Worm (Caenorhabditis elegans) whole organism, early embryonic: ENCODE measurements around the gene his-60.
A peak's percentile ranks its signal among the peaks of the same experiment; 100 is the strongest.

Experiments used
- B0310.2 ChIP-seq: sonication (generic microtip); optimal IDR thresholded peaks from 2 replicates; lab custom pipeline; 2016; ENCODE audit warnings: mild to moderate bottlenecking, missing genetic modification characterization, missing compliant biosample characterization
- F13C5.2 ChIP-seq: sonication (generic microtip); optimal IDR thresholded peaks from 2 replicates; lab custom pipeline; 2017; ENCODE audit warnings: mild to moderate bottlenecking, missing genetic modification characterization, inconsistent platforms, missing compliant biosample characterization
- aly-1 ChIP-seq: sonication (generic microtip); optimal IDR thresholded peaks from 2 replicates; lab custom pipeline; 2016; ENCODE audit warnings: missing genetic modification characterization, missing compliant biosample characterization
- ama-1 ChIP-seq: fragments of 150-350 bp; optimal IDR thresholded peaks from 2 replicates; lab custom pipeline; 2014
- ceh-13 ChIP-seq: fragments of 200-800 bp; sonication (Bioruptor generic); optimal IDR thresholded peaks from 2 replicates; lab custom pipeline; 2018; ENCODE audit warnings: mild to moderate bottlenecking, missing genetic modification characterization, missing compliant biosample characterization
- ceh-36 ChIP-seq: sonication (generic microtip); optimal IDR thresholded peaks from 2 replicates; lab custom pipeline; 2016; ENCODE audit warnings: missing genetic modification characterization, inconsistent platforms, missing compliant biosample characterization
- ets-7 ChIP-seq: sonication (generic microtip); optimal IDR thresholded peaks from 2 replicates; lab custom pipeline; 2016; ENCODE audit warnings: missing genotype, missing genetic modification characterization, missing compliant biosample characterization
- flt-1 ChIP-seq: fragments of 200-800 bp; sonication (Bioruptor generic); IDR thresholded peaks from 2 replicates; pipeline ENCODE4 v1.3.6; 2022; ENCODE audit warnings: missing genetic modification characterization, missing compliant biosample characterization
- hmbx-1 ChIP-seq: sonication (generic microtip); optimal IDR thresholded peaks from 2 replicates; lab custom pipeline; 2016; ENCODE audit warnings: mild to moderate bottlenecking, missing genetic modification characterization, missing compliant biosample characterization
- hmg-4 ChIP-seq: fragments of 200-800 bp; sonication (Bioruptor generic); optimal IDR thresholded peaks from 2 replicates; lab custom pipeline; 2018; ENCODE audit warnings: mild to moderate bottlenecking, missing genetic modification characterization, missing compliant biosample characterization
- hnd-1 ChIP-seq: sonication (generic microtip); optimal IDR thresholded peaks from 2 replicates; lab custom pipeline; 2016; ENCODE audit warnings: missing genetic modification characterization, missing compliant biosample characterization
- pes-1 ChIP-seq: fragments of 200-800 bp; sonication (Bioruptor generic); IDR thresholded peaks from 2 replicates; pipeline ENCODE4 v1.3.6; 2022; ENCODE audit warnings: missing genetic modification reagents, missing genetic modification characterization, missing compliant biosample characterization
- scrt-1 ChIP-seq: fragments of 200-800 bp; sonication (Bioruptor generic); IDR thresholded peaks from 2 replicates; pipeline ENCODE4 v1.3.6; 2022; ENCODE audit warnings: missing genetic modification characterization, missing compliant biosample characterization
- sea-1 ChIP-seq: fragments of 200-800 bp; sonication (Bioruptor generic); conservative IDR thresholded peaks from 2 replicates; pipeline ENCODE4 v1.3.6; 2022; ENCODE audit warnings: missing genetic modification characterization, missing compliant biosample characterization
- tbx-11 ChIP-seq: fragments of 200-800 bp; sonication (Bioruptor generic); IDR thresholded peaks from 2 replicates; pipeline ENCODE4 v1.3.6; 2022; ENCODE audit warnings: missing genetic modification characterization, missing compliant biosample characterization
- tbx-37 ChIP-seq: fragments of 200-800 bp; sonication (Bioruptor generic); conservative IDR thresholded peaks from 2 replicates; pipeline ENCODE4 v1.3.6; 2022; ENCODE audit warnings: missing genetic modification reagents, missing genetic modification characterization, missing compliant biosample characterization
- tra-4 ChIP-seq: sonication (generic microtip); optimal IDR thresholded peaks from 2 replicates; lab custom pipeline; 2017; ENCODE audit warnings: missing genetic modification characterization, missing compliant biosample characterization

Gene his-60

ce11 chrIV:7491464-7491863 lies 3.7 kb upstream of the his-60 start, which contains the start of gene F55G1.1:
F55G1.1 (plus strand) TSS chrIV:7491764.
- TF ChIP-seq B0310.2 (tag; lab: Kevin White, UChicago) = no peak
- TF ChIP-seq scrt-1 = no peak
- TF ChIP-seq sea-1 (GFP tag; lab: Robert Waterston, UW) = no peak
- no peak for TF ChIP-seq ceh-36 (tag; lab: Kevin White, UChicago)
- no peak for TF ChIP-seq hmbx-1
- no peak for TF ChIP-seq hnd-1 (tag; lab: Kevin White, UChicago)
- no peak for TF ChIP-seq tbx-11
- no peak for TF ChIP-seq aly-1 (tag; lab: Kevin White, UChicago)
- no peak for TF ChIP-seq pes-1 (GFP tag; lab: Robert Waterston, UW)
- no peak for TF ChIP-seq ceh-13 (GFP tag; lab: Kevin White, UChicago)
- no peak for TF ChIP-seq ama-1 (lab: Kevin White, UChicago)
- TF ChIP-seq flt-1 = no peak

ce11 chrIV:7488457-7488783 lies 628 bp upstream of the his-60 start:
- TF ChIP-seq F13C5.2 (tag; lab: Kevin White, UChicago) = no peak
- no peak for TF ChIP-seq B0310.2 (tag; lab: Kevin White, UChicago)
- TF ChIP-seq ama-1 (lab: Kevin White, UChicago) = peak; percentile 93
- no peak for TF ChIP-seq hmg-4 (GFP tag; lab: Kevin White, UChicago)
- no peak for TF ChIP-seq hmbx-1
- peak; percentile 99 for TF ChIP-seq aly-1 (tag; lab: Kevin White, UChicago)
- no peak for TF ChIP-seq ets-7 (tag; lab: Kevin White, UChicago)
- TF ChIP-seq tbx-11 = peak; percentile 23; the same call in 1 of the 2 replicates
- TF ChIP-seq ceh-36 (tag; lab: Kevin White, UChicago) = no peak
- TF ChIP-seq tbx-37 (GFP tag; lab: Robert Waterston, UW) = no peak
- peak; percentile 56; the same call in 1 of the 2 replicates for TF ChIP-seq pes-1 (GFP tag; lab: Robert Waterston, UW)
- TF ChIP-seq sea-1 (GFP tag; lab: Robert Waterston, UW) = no peak
- TF ChIP-seq hnd-1 (tag; lab: Kevin White, UChicago) = no peak

ce11 chrIV:7486201-7486947 lies 1.4 kb downstream of the his-60 start, which contains the start of the genes his-61 and his-62:
his-61 (minus strand) TSS chrIV:7486217.
his-62 (plus strand) TSS chrIV:7486545.
- TF ChIP-seq ama-1 (lab: Kevin White, UChicago) = peak; percentile 95
- TF ChIP-seq hnd-1 (tag; lab: Kevin White, UChicago) = no peak
- peak; percentile 20 for TF ChIP-seq tra-4 (tag; lab: Kevin White, UChicago)
- TF ChIP-seq ceh-36 (tag; lab: Kevin White, UChicago) = peak; percentile 31
- peak; percentile 52 for TF ChIP-seq F13C5.2 (tag; lab: Kevin White, UChicago)
- no peak for TF ChIP-seq tbx-37 (GFP tag; lab: Robert Waterston, UW)
- TF ChIP-seq hmg-4 (GFP tag; lab: Kevin White, UChicago) = peak; percentile 36
- TF ChIP-seq aly-1 (tag; lab: Kevin White, UChicago) = peak; percentile 79
- TF ChIP-seq B0310.2 (tag; lab: Kevin White, UChicago) = peak; percentile 46
- TF ChIP-seq pes-1 (GFP tag; lab: Robert Waterston, UW) = 0 out of 2 replicates have a peak, but pooled peaks have one; percentile 4
- no peak for TF ChIP-seq ceh-13 (GFP tag; lab: Kevin White, UChicago)

- TF ChIP-seq sea-1 (GFP tag; lab: Robert Waterston, UW) (peak; percentile 76), tbx-11 (peak; percentile 8; the same call in 1 of the 2 replicates), flt-1 (peak; percentile 39; the same call in 1 of the 2 replicates), aly-1 (tag; lab: Kevin White, UChicago) (peak; percentile 39), ama-1 (lab: Kevin White, UChicago) (peak; percentile 69)
Observed at ce11 chrIV:7485565-7486200, 2.1 kb downstream of the his-60 start.

ce11 chrIV:7478134-7478533 lies 9.7 kb downstream of the his-60 start, which contains the start of gene rod-1:
rod-1 (plus strand) TSS chrIV:7478452.
- TF ChIP-seq ama-1 (lab: Kevin White, UChicago) (no peak), scrt-1 (no peak), aly-1 (tag; lab: Kevin White, UChicago) (no peak), F13C5.2 (tag; lab: Kevin White, UChicago) (no peak), hmbx-1 (no peak), hmg-4 (GFP tag; lab: Kevin White, UChicago) (no peak), ets-7 (tag; lab: Kevin White, UChicago) (no peak), sea-1 (GFP tag; lab: Robert Waterston, UW) (no peak), tbx-11 (no peak), hnd-1 (tag; lab: Kevin White, UChicago) (no peak), pes-1 (GFP tag; lab: Robert Waterston, UW) (no peak), tra-4 (tag; lab: Kevin White, UChicago) (no peak), ceh-36 (tag; lab: Kevin White, UChicago) (no peak), flt-1 (no peak), ceh-13 (GFP tag; lab: Kevin White, UChicago) (no peak), tbx-37 (GFP tag; lab: Robert Waterston, UW) (no peak)

ce11 chrIV:7477697-7478096 lies 10.1 kb downstream of the his-60 start:
- TF ChIP-seq flt-1 (no peak), tbx-37 (GFP tag; lab: Robert Waterston, UW) (no peak), sea-1 (GFP tag; lab: Robert Waterston, UW) (no peak), tbx-11 (no peak), aly-1 (tag; lab: Kevin White, UChicago) (no peak), hmbx-1 (no peak), tra-4 (tag; lab: Kevin White, UChicago) (no peak), ceh-36 (tag; lab: Kevin White, UChicago) (no peak), ets-7 (tag; lab: Kevin White, UChicago) (no peak), B0310.2 (tag; lab: Kevin White, UChicago) (no peak), F13C5.2 (tag; lab: Kevin White, UChicago) (no peak), hmg-4 (GFP tag; lab: Kevin White, UChicago) (no peak), pes-1 (GFP tag; lab: Robert Waterston, UW) (no peak)
